Worm (Caenorhabditis elegans) whole organism, L3 larva: ENCODE measurements around the gene sru-39.

Experiments used
- aly-2 ChIP-seq: fragments of 150-350 bp; optimal IDR thresholded peaks from 2 replicates; lab custom pipeline; 2014; ENCODE audit warnings: missing biosample characterization, missing genetic modification characterization
- elt-3 ChIP-seq, 3 experiments: fragments of 150-350 bp in 1 of 3; sonication (generic microtip) in 2 of 3; optimal IDR thresholded peaks; 2 replicates in 2 of 3; 4 replicates in 1 of 3; lab custom pipeline; 2014 to 2017; ENCODE audit warnings: missing biosample characterization in 3 of 3, missing genetic modification characterization in 3 of 3
- lin-15B ChIP-seq: fragments of 150-350 bp; optimal IDR thresholded peaks from 2 replicates; lab custom pipeline; 2014; ENCODE audit warnings: missing biosample characterization, missing genetic modification characterization
- unc-62 ChIP-seq: fragments of 150-350 bp; sonication (generic microtip); optimal IDR thresholded peaks from 4 replicates; lab custom pipeline; 2014; ENCODE audit warnings: missing biosample characterization, missing genetic modification reagents, missing genetic modification characterization
- ztf-4 ChIP-seq: fragments of 150-350 bp; optimal IDR thresholded peaks from 2 replicates; lab custom pipeline; 2014; ENCODE audit warnings: missing biosample characterization, missing genetic modification characterization

ce11 chrV:9789657-9790261, 13.5 kb upstream of the sru-39 start, which contains the start of gene ztf-7:
- TF ChIP-seq aly-2 (tag; lab: Kevin White, UChicago) (no peak), ztf-4 (tag; lab: Kevin White, UChicago) (peak; percentile 74), lin-15B (peak; percentile 89), elt-3 (tag; optimal IDR thresholded peaks at IDR 0.05; lab: Kevin White, UChicago) (no peak), unc-62 (GFP tag; lab: Kevin White, UChicago) (peak; percentile 18)
